Worm (Caenorhabditis elegans): ENCODE data around the gene grd-12.

The grd-12 gene

DNA sequence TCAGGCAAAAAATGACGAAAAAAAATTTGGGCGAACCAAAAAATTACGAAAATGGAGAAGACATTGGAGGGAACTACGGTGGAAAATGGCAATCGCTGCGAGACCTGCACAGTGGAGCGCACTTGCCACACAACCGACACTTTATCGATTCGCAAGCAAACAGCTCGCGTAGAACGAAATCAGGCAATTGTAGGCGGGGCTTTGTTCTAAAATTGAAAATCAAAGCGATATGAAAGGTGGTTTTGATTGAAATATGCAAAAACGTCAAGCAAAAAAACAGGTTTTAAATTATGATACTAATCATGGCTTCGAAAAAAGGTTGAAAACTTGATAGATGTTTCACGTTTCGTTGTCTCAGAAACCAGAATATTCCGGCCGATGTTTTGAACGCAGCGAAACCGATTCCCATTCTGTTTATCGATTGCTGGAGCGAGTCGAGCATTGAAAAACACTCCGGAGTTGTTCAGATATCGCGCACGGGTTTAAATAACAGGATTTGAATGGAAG lies 23.9 kb downstream of the grd-12 start, which contains the start of the genes fib-1 and mut-15:
TSS of gene fib-1 (minus strand) at position 40 of the 507 bp plus-strand sequence.
TSS of gene mut-15 (plus strand) at position 360 of the 507 bp plus-strand sequence.
- TF ChIP-seq sem-2 (GFP tag; optimal IDR thresholded peaks at IDR 0.05) (no peak), tbx-8 (GFP tag; optimal IDR thresholded peaks at IDR 0.05) (peak; percentile 21), ceh-83 (GFP tag; optimal IDR thresholded peaks at IDR 0.05) (peak; percentile 51), cnd-1 (tag; optimal IDR thresholded peaks at IDR 0.05) (peak; percentile 40), lin-13 (tag; optimal IDR thresholded peaks at IDR 0.05) (peak; percentile 93), bed-3 (GFP tag; optimal IDR thresholded peaks at IDR 0.05) (peak; percentile 32), mep-1 (tag; optimal IDR thresholded peaks at IDR 0.05) (peak; percentile 95), snpc-4 (tag; optimal IDR thresholded peaks at IDR 0.05) (no peak), ham-2 (GFP tag; optimal IDR thresholded peaks at IDR 0.05) (peak; percentile 15), nhr-237 (tag; optimal IDR thresholded peaks at IDR 0.05) (peak; percentile 93), pha-4 (tag; optimal IDR thresholded peaks at IDR 0.05) (peak; percentile 83), lsy-2 (tag; optimal IDR thresholded peaks at IDR 0.05) (peak; percentile 95), unc-120 (tag; optimal IDR thresholded peaks at IDR 0.05; ENCODE audit: poor library complexity, severe bottlenecking) (peak; percentile 94), mls-2 (tag; optimal IDR thresholded peaks at IDR 0.05) (peak; percentile 80), blmp-1 (tag; optimal IDR thresholded peaks at IDR 0.05) (no peak), drap-1 (GFP tag; optimal IDR thresholded peaks at IDR 0.05) (peak; percentile 92), sptf-1 (tag; optimal IDR thresholded peaks at IDR 0.05) (peak; percentile 86), elt-3 (tag; optimal IDR thresholded peaks at IDR 0.05) (peak; percentile 11), nhr-28 (tag; optimal IDR thresholded peaks at IDR 0.05) (peak; percentile 9), ceh-43 (GFP tag; optimal IDR thresholded peaks at IDR 0.05) (no peak), mab-5 (tag; optimal IDR thresholded peaks at IDR 0.05) (no peak), flh-1 (GFP tag; optimal IDR thresholded peaks at IDR 0.05) (no peak), ztf-11 (tag; optimal IDR thresholded peaks at IDR 0.05) (no peak), unc-62 (GFP tag; optimal IDR thresholded peaks at IDR 0.05) (peak; percentile 4), ceh-39 (tag; optimal IDR thresholded peaks at IDR 0.05) (peak; percentile 96), nhr-2 (tag; optimal IDR thresholded peaks at IDR 0.05) (peak; percentile 37), M03D4.4 (tag; optimal IDR thresholded peaks at IDR 0.05) (no peak)

DNA sequence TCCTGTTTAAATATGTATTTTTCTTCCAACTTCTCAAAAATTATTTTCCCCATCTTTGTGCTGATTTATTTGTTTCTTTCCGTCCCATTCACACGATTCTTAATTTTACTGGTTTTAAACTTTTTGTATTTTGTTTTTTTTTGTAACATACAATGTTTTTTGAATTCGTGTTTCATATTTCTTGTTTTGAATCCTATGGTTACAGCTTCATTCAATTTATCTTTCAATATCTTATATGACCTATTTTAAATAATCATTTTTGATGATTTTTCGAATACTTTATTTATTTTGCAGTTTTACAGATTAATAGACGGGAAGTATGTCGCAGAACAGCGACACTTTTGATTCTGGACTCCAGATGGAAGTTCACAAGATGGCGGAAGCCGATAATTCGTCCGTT lies 26.5 kb downstream of the grd-12 start, which contains the start of gene hrde-2:
TSS of gene hrde-2 (plus strand) at position 301 of the 400 bp plus-strand sequence.
- TF ChIP-seq ceh-39 (tag; optimal IDR thresholded peaks at IDR 0.05) (no peak), mep-1 (tag; optimal IDR thresholded peaks at IDR 0.05) (no peak), unc-39 (tag; optimal IDR thresholded peaks at IDR 0.05) (no peak), blmp-1 (tag; optimal IDR thresholded peaks at IDR 0.05) (no peak), hlh-1 (tag; optimal IDR thresholded peaks at IDR 0.05) (no peak), lin-13 (tag; optimal IDR thresholded peaks at IDR 0.05) (no peak), sptf-1 (tag; optimal IDR thresholded peaks at IDR 0.05) (no peak), unc-120 (tag; optimal IDR thresholded peaks at IDR 0.05; ENCODE audit: poor library complexity, severe bottlenecking) (no peak)

DNA sequence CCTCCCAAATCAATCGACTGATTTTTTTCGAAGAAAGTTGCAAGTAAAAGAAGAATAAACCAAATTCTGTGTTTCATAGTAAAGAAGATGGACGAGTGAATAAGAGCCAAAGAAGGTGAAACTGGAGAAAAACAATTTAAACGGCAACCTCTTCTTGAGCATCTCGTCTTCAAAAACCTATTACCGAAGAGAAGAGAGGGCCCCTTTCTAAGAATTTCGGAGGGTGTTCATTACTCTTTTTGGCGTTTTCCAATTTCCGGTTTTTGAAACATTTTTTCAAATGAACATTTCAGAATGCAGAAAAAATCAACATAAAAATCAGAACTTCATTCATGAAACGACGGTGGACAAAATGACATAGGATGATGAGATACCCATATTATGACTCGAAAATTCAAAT lies 33.3 kb downstream of the grd-12 start, which contains the start of gene nmr-2:
TSS of gene nmr-2 (minus strand) at position 101 of the 400 bp plus-strand sequence.
- TF ChIP-seq lsy-2 (tag; optimal IDR thresholded peaks at IDR 0.05) (no peak), nhr-76 (tag; optimal IDR thresholded peaks at IDR 0.05) (no peak)

DNA sequence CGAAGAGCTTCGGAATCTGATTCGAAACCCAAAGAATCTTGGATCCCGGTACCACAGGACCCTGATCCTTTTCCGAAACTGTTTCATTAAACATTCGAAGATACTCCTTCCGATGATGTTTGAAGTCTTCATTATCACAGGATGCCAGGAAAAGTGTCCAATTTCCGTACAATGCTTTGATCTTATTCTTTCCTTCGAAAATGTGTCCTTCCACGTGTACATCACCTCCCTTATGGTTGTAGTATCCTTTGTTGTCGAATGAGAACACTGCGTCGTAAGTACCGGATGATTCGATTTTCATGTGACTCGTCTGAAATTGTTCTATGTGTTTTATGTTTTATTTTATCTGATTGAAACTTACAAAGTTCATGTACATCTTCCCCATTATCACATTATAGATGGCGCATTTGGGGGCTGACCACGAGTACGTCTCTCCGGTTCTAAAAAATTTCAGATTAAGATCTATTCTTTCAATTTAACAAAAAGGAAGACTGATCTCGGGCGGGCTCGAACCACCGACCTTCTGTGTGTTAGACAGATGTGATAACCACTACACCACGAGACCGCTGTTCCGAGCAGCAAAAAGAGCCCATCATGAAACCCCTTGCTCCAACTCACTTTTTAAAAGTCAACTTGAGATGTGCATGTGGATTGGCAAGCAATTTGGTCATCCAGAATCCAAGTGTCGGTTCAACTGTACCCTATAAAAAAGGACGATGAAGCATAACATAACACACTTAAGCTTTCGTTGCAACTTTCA lies 34.4 kb downstream of the grd-12 start:
- TF ChIP-seq pha-4 (tag; optimal IDR thresholded peaks at IDR 0.05) (no peak), sem-2 (GFP tag; optimal IDR thresholded peaks at IDR 0.05) (peak; percentile 10)

DNA sequence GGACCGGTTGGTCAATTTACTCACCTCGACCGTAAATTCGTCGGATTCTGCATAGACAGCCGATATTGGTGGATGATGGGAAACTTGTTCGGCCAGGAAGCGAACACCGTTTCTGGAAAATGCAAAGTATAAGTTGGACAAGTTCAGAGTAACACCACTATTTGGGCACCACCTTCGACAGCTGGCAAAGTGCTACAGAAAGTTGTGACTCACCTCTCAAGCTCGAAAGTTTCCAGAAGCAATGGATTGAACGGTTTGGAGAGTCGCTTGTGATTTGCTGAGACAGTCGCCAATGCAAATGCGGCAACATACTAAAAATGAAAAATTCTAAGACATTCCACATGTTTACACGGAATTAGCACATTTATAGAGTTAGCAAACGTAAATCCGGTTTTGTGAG lies 35.0 kb downstream of the grd-12 start:
- no peak for TF ChIP-seq ces-1 (GFP tag; optimal IDR thresholded peaks at IDR 0.05)
- TF ChIP-seq ztf-11 (tag; optimal IDR thresholded peaks at IDR 0.05), result no peak
- TF ChIP-seq cnd-1 (tag; optimal IDR thresholded peaks at IDR 0.05), result no peak
- no peak for TF ChIP-seq mab-5 (tag; optimal IDR thresholded peaks at IDR 0.05)
- TF ChIP-seq unc-62 (GFP tag; optimal IDR thresholded peaks at IDR 0.05), result no peak
- no peak for TF ChIP-seq ceh-83 (GFP tag; optimal IDR thresholded peaks at IDR 0.05)
- no peak for TF ChIP-seq unc-120 (tag; optimal IDR thresholded peaks at IDR 0.05; ENCODE audit: poor library complexity, severe bottlenecking)
- TF ChIP-seq elt-3 (tag; optimal IDR thresholded peaks at IDR 0.05), result no peak
- no peak for TF ChIP-seq nhr-76 (tag; optimal IDR thresholded peaks at IDR 0.05)
- TF ChIP-seq bed-3 (GFP tag; optimal IDR thresholded peaks at IDR 0.05), result no peak
- no peak for TF ChIP-seq elt-1 (tag; optimal IDR thresholded peaks at IDR 0.05; ENCODE audit: borderline replicate concordance, insufficient read depth)
- TF ChIP-seq blmp-1 (tag; optimal IDR thresholded peaks at IDR 0.05), result no peak
- TF ChIP-seq lin-32 (GFP tag; optimal IDR thresholded peaks at IDR 0.05), result no peak
- no peak for TF ChIP-seq ceh-39 (tag; optimal IDR thresholded peaks at IDR 0.05)
- TF ChIP-seq mls-2 (tag; optimal IDR thresholded peaks at IDR 0.05), result no peak
- no peak for TF ChIP-seq flh-1 (GFP tag; optimal IDR thresholded peaks at IDR 0.05)
- no peak for TF ChIP-seq sptf-1 (tag; optimal IDR thresholded peaks at IDR 0.05)
